Worm (Caenorhabditis elegans) whole organism, early embryonic: ENCODE measurements around the gene K08D8.9.

ENCODE experiments used
- B0310.2 ChIP-seq: sonication (generic microtip); optimal IDR thresholded peaks from 2 replicates; lab custom pipeline; 2016; ENCODE audit warnings: mild to moderate bottlenecking, missing genetic modification characterization, missing compliant biosample characterization
- F13C5.2 ChIP-seq: sonication (generic microtip); optimal IDR thresholded peaks from 2 replicates; lab custom pipeline; 2017; ENCODE audit warnings: mild to moderate bottlenecking, missing genetic modification characterization, inconsistent platforms, missing compliant biosample characterization
- aly-1 ChIP-seq: sonication (generic microtip); optimal IDR thresholded peaks from 2 replicates; lab custom pipeline; 2016; ENCODE audit warnings: missing genetic modification characterization, missing compliant biosample characterization
- ama-1 ChIP-seq: fragments of 150-350 bp; optimal IDR thresholded peaks from 2 replicates; lab custom pipeline; 2014
- ets-7 ChIP-seq: sonication (generic microtip); optimal IDR thresholded peaks from 2 replicates; lab custom pipeline; 2016; ENCODE audit warnings: missing genotype, missing genetic modification characterization, missing compliant biosample characterization
- hmbx-1 ChIP-seq: sonication (generic microtip); optimal IDR thresholded peaks from 2 replicates; lab custom pipeline; 2016; ENCODE audit warnings: mild to moderate bottlenecking, missing genetic modification characterization, missing compliant biosample characterization
- tra-4 ChIP-seq: sonication (generic microtip); optimal IDR thresholded peaks from 2 replicates; lab custom pipeline; 2017; ENCODE audit warnings: missing genetic modification characterization, missing compliant biosample characterization

ce11 chrIV:12901602-12902001 is 2.1 kb downstream of the K08D8.9 start:
- no peak for TF ChIP-seq tra-4 (tag; lab: Kevin White, UChicago)
- no peak for TF ChIP-seq ama-1
- TF ChIP-seq B0310.2 = no peak
- TF ChIP-seq aly-1 (tag; lab: Kevin White, UChicago) = no peak
- no peak for TF ChIP-seq ets-7 (tag; lab: Kevin White, UChicago)
- TF ChIP-seq hmbx-1 (tag; lab: Kevin White, UChicago) = no peak
- no peak for TF ChIP-seq F13C5.2 (tag; lab: Kevin White, UChicago)
